Worm (Caenorhabditis elegans) whole organism, midembryonic: ENCODE measurements around the gene elt-2.

Experiments
- T22C8.4 ChIP-seq: fragments of 200-800 bp; sonication (Bioruptor generic); IDR thresholded peaks from 2 replicates; pipeline ENCODE4 v1.3.6; 2022; ENCODE audit warnings: missing genetic modification characterization, missing compliant biosample characterization
- cog-1 ChIP-seq: sonication (generic microtip); optimal IDR thresholded peaks from 2 replicates; lab custom pipeline; 2016; ENCODE audit warnings: missing genetic modification characterization, missing compliant biosample characterization
- flt-1 ChIP-seq: fragments of 200-800 bp; sonication (Bioruptor generic); IDR thresholded peaks from 2 replicates; pipeline ENCODE4 v1.3.6; 2022; ENCODE audit warnings: missing genetic modification characterization, missing compliant biosample characterization
- klf-2 ChIP-seq: fragments of 200-800 bp; sonication (Bioruptor generic); conservative IDR thresholded peaks from 2 replicates; pipeline ENCODE4 v1.3.6; 2022; ENCODE audit warnings: missing genetic modification reagents, missing genetic modification characterization, missing compliant biosample characterization
- med-1 ChIP-seq: sonication (generic microtip); optimal IDR thresholded peaks from 2 replicates; lab custom pipeline; 2017; ENCODE audit warnings: missing genetic modification characterization, mild to moderate bottlenecking, missing compliant biosample characterization, antibody characterized with exemption, missing genetic modification reagents; ENCODE audit not compliant: insufficient read depth
- ref-1 ChIP-seq: fragments of 200-800 bp; sonication (Bioruptor generic); conservative IDR thresholded peaks from 2 replicates; pipeline ENCODE4 v1.3.6; 2022; ENCODE audit warnings: missing genetic modification reagents, missing genetic modification characterization, missing compliant biosample characterization
- tab-1 ChIP-seq: fragments of 200-800 bp; sonication (Bioruptor generic); IDR thresholded peaks from 2 replicates; pipeline ENCODE4 v1.3.6; 2022; ENCODE audit warnings: missing genetic modification characterization, missing compliant biosample characterization
- ztf-23 ChIP-seq: fragments of 200-800 bp; sonication (Bioruptor generic); IDR thresholded peaks from 2 replicates; pipeline ENCODE4 v1.3.6; 2022; ENCODE audit warnings: missing genetic modification reagents, missing genetic modification characterization, missing compliant biosample characterization
- ztf-29 ChIP-seq: fragments of 200-800 bp; sonication (Bioruptor generic); IDR thresholded peaks from 2 replicates; pipeline ENCODE4 v1.3.6; 2022; ENCODE audit warnings: missing genetic modification reagents, missing genetic modification characterization, missing compliant biosample characterization

The elt-2 gene

ce11 chrX:10463542-10463941 lies 17.5 kb upstream of the elt-2 start, which contains the start of gene C39B10.1:
TSS of gene C39B10.1 (minus strand) at chrX:10463642.
- TF ChIP-seq T22C8.4 (GFP tag; lab: Robert Waterston, UW), result no peak
- no peak for TF ChIP-seq tab-1
- no peak for TF ChIP-seq ref-1 (GFP tag; lab: Robert Waterston, UW)
- no peak for TF ChIP-seq ztf-29 (GFP tag; lab: Robert Waterston, UW)
- TF ChIP-seq klf-2 (GFP tag; lab: Robert Waterston, UW), result no peak
- TF ChIP-seq ztf-23 (GFP tag; lab: Robert Waterston, UW), result no peak

DNA sequence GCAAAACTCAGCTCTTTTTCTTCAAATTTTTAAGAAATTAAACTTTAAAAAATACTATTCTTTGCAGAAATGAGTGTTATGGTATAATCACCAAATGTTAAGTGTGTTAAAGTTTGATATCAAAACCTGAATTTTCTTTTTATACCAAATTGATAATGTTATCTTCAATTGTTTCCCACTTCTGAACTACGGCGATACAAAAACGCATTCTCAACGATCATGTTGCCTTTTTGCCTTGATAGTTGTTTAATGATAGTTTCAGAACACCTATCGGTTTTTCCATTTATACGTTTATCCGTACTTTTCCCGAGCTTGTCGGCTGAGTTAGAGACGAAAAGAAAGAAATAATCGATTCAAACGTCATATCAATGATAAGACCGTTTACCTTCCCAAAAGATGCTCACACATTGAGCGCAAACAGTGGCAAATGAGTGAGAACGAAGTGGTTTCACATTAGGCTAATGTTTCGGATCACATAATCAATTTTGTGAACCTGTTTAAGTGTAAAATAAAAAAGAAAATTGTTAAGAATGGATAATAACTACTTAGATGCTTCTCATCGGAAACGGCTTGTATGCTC lies 6.0 kb upstream of the elt-2 start, which contains the start of gene elt-4:
Gene elt-4 (plus strand): TSS at position 530 of the 580 bp plus-strand sequence.
- no peak for TF ChIP-seq med-1 (GFP tag; lab: Kevin White, UChicago)
- no peak for TF ChIP-seq ztf-29 (GFP tag; lab: Robert Waterston, UW)
- no peak for TF ChIP-seq ref-1 (GFP tag; lab: Robert Waterston, UW)
- no peak for TF ChIP-seq flt-1 (GFP tag; lab: Robert Waterston, UW)
- TF ChIP-seq klf-2 (GFP tag; lab: Robert Waterston, UW), result no peak
- TF ChIP-seq ztf-23 (GFP tag; lab: Robert Waterston, UW), result no peak
- no peak for TF ChIP-seq tab-1
- no peak for TF ChIP-seq T22C8.4 (GFP tag; lab: Robert Waterston, UW)
- no peak for TF ChIP-seq cog-1 (tag; lab: Kevin White, UChicago)

DNA sequence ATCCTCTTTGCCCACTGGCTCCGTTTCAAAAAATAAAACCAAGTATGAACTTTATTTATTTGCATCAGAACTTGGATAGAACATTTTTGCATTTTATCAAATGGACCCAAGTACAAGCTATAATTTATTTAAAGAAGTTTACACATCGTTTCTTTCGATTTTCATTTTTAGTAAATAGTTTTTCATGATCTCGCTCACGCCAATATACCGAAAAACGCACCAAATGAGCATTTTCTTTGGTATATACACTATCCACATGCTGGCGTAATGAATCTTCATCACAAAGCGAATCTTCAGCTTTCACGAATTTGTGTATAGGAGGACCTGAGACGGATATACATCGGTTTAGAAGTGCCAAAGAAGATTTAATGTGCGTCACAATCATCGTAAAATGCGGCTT lies 4.5 kb upstream of the elt-2 start, which contains the start of gene C39B10.7:
Gene C39B10.7 (plus strand): TSS at position 301 of the 400 bp plus-strand sequence.
- TF ChIP-seq T22C8.4 (GFP tag; lab: Robert Waterston, UW), result no peak
- TF ChIP-seq klf-2 (GFP tag; lab: Robert Waterston, UW), result no peak
- no peak for TF ChIP-seq med-1 (GFP tag; lab: Kevin White, UChicago)
- no peak for TF ChIP-seq ref-1 (GFP tag; lab: Robert Waterston, UW)
- no peak for TF ChIP-seq flt-1 (GFP tag; lab: Robert Waterston, UW)
- no peak for TF ChIP-seq cog-1 (tag; lab: Kevin White, UChicago)

- TF ChIP-seq med-1 (GFP tag; lab: Kevin White, UChicago), result no peak
- TF ChIP-seq cog-1 (tag; lab: Kevin White, UChicago), result no peak
- no peak for TF ChIP-seq T22C8.4 (GFP tag; lab: Robert Waterston, UW)
- TF ChIP-seq klf-2 (GFP tag; lab: Robert Waterston, UW), result no peak
- no peak for TF ChIP-seq ztf-29 (GFP tag; lab: Robert Waterston, UW)
- TF ChIP-seq tab-1, result no peak
- no peak for TF ChIP-seq ztf-23 (GFP tag; lab: Robert Waterston, UW)
- no peak for TF ChIP-seq ref-1 (GFP tag; lab: Robert Waterston, UW)
- TF ChIP-seq flt-1 (GFP tag; lab: Robert Waterston, UW), result no peak
These were observed 3.7 kb upstream of the elt-2 start for ce11 chrX:10477172-10477985.

- TF ChIP-seq ref-1 (GFP tag; lab: Robert Waterston, UW) (no peak), cog-1 (tag; lab: Kevin White, UChicago) (no peak), flt-1 (GFP tag; lab: Robert Waterston, UW) (no peak), med-1 (GFP tag; lab: Kevin White, UChicago) (no peak), ztf-23 (GFP tag; lab: Robert Waterston, UW) (no peak), tab-1 (no peak), klf-2 (GFP tag; lab: Robert Waterston, UW) (no peak), ztf-29 (GFP tag; lab: Robert Waterston, UW) (no peak), T22C8.4 (GFP tag; lab: Robert Waterston, UW) (no peak)
These were observed 1.8 kb upstream of the elt-2 start for ce11 chrX:10479108-10479738.

ce11 chrX:10482272-10482671 lies 1.2 kb downstream of the elt-2 start:
- TF ChIP-seq T22C8.4 (GFP tag; lab: Robert Waterston, UW), result no peak
- TF ChIP-seq cog-1 (tag; lab: Kevin White, UChicago), result no peak
- no peak for TF ChIP-seq ztf-23 (GFP tag; lab: Robert Waterston, UW)

ce11 chrX:10485300-10485755 lies 4.3 kb downstream of the elt-2 start, which contains the start of gene C33D3.3:
TSS of gene C33D3.3 (plus strand) at chrX:10485350.
- no peak for TF ChIP-seq med-1 (GFP tag; lab: Kevin White, UChicago)
- TF ChIP-seq klf-2 (GFP tag; lab: Robert Waterston, UW), result no peak
- no peak for TF ChIP-seq tab-1
- no peak for TF ChIP-seq T22C8.4 (GFP tag; lab: Robert Waterston, UW)
- no peak for TF ChIP-seq ref-1 (GFP tag; lab: Robert Waterston, UW)
- TF ChIP-seq ztf-29 (GFP tag; lab: Robert Waterston, UW), result no peak
- TF ChIP-seq flt-1 (GFP tag; lab: Robert Waterston, UW), result no peak
- TF ChIP-seq ztf-23 (GFP tag; lab: Robert Waterston, UW), result no peak
- no peak for TF ChIP-seq cog-1 (tag; lab: Kevin White, UChicago)

DNA sequence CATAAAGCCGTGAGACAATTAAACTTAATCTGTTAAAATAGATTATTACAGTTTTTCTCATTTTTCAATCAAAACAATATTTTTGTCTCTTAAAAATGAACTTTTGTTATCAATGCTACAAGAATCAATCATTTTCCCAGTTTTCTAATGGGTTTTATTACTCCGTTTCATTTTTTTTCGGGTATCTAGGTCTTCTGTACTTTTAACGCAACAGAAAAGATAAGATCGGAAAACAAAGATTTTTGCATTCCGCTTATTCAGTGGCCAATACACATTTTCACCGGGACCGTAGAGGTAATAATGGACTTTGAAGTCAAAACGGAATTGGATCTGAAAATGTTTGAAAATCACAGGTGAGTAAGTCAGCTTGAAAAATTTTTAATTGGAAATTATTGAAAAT lies 7.7 kb downstream of the elt-2 start, which contains the start of gene C33D3.4:
Gene C33D3.4 (plus strand): TSS at position 301 of the 400 bp plus-strand sequence.
- TF ChIP-seq T22C8.4 (GFP tag; lab: Robert Waterston, UW), result no peak
- no peak for TF ChIP-seq cog-1 (tag; lab: Kevin White, UChicago)
- TF ChIP-seq med-1 (GFP tag; lab: Kevin White, UChicago), result no peak
- no peak for TF ChIP-seq ref-1 (GFP tag; lab: Robert Waterston, UW)
- TF ChIP-seq ztf-29 (GFP tag; lab: Robert Waterston, UW), result no peak
- no peak for TF ChIP-seq klf-2 (GFP tag; lab: Robert Waterston, UW)
- no peak for TF ChIP-seq tab-1
- no peak for TF ChIP-seq flt-1 (GFP tag; lab: Robert Waterston, UW)
- TF ChIP-seq ztf-23 (GFP tag; lab: Robert Waterston, UW), result no peak
